Worm (Caenorhabditis elegans) whole organism, young adult: ENCODE measurements around the gene F18E9.7.

Experiments
- B0019.2 ChIP-seq: fragments of 200-800 bp; sonication (Bioruptor generic); conservative IDR thresholded peaks from 2 replicates; pipeline ENCODE4 v1.3.6; 2022; ENCODE audit warnings: missing genetic modification reagents, missing genetic modification characterization, missing compliant biosample characterization
- D2030.7 ChIP-seq: fragments of 200-800 bp; sonication (Bioruptor generic); IDR thresholded peaks from 2 replicates; pipeline ENCODE4 v1.3.6; 2022; ENCODE audit warnings: missing genetic modification reagents, missing genetic modification characterization, missing compliant biosample characterization
- F22D6.2 ChIP-seq: sonication (generic microtip); optimal IDR thresholded peaks from 2 replicates; lab custom pipeline; 2016; ENCODE audit warnings: mild to moderate bottlenecking, missing genetic modification characterization, missing compliant biosample characterization
- F23B12.7 ChIP-seq: sonication (generic microtip); optimal IDR thresholded peaks from 2 replicates; lab custom pipeline; 2017; ENCODE audit warnings: missing genetic modification characterization, mild to moderate bottlenecking, missing compliant biosample characterization, antibody characterized with exemption, moderate library complexity; ENCODE audit not compliant: insufficient read depth
- F55B11.4 ChIP-seq: sonication (generic microtip); optimal IDR thresholded peaks from 2 replicates; lab custom pipeline; 2016; ENCODE audit warnings: missing compliant biosample characterization, missing genetic modification characterization, borderline replicate concordance; ENCODE audit not compliant: insufficient read depth
- F57A8.1 ChIP-seq: fragments of 200-800 bp; sonication (Bioruptor generic); optimal IDR thresholded peaks from 2 replicates; lab custom pipeline; 2018; ENCODE audit warnings: mild to moderate bottlenecking, missing genetic modification characterization, moderate library complexity, missing compliant biosample characterization
- F57C9.4 ChIP-seq: sonication (generic microtip); optimal IDR thresholded peaks from 2 replicates; lab custom pipeline; 2017; ENCODE audit warnings: mild to moderate bottlenecking, missing genetic modification characterization, missing compliant biosample characterization
- K11D2.4 ChIP-seq: fragments of 200-800 bp; sonication (Bioruptor generic); IDR thresholded peaks from 2 replicates; pipeline ENCODE4 v1.3.6; 2022; ENCODE audit warnings: missing genetic modification reagents, missing genetic modification characterization, missing compliant biosample characterization
- K12H6.12 ChIP-seq: fragments of 200-800 bp; sonication (Bioruptor generic); optimal IDR thresholded peaks from 2 replicates; lab custom pipeline; 2018; ENCODE audit warnings: mild to moderate bottlenecking, missing genetic modification characterization, missing compliant biosample characterization
- Y53F4B.3 ChIP-seq: fragments of 200-800 bp; sonication (Bioruptor generic); IDR thresholded peaks from 2 replicates; pipeline ENCODE4 v1.3.6; 2022; ENCODE audit warnings: missing genetic modification reagents, missing genetic modification characterization, missing compliant biosample characterization
- Y67H2A.10 ChIP-seq: fragments of 200-800 bp; sonication (Bioruptor generic); conservative IDR thresholded peaks from 2 replicates; pipeline ENCODE4 v1.3.6; 2022; ENCODE audit warnings: missing genetic modification reagents, missing genetic modification characterization, missing compliant biosample characterization
- Y95B8A.8 ChIP-seq: fragments of 200-800 bp; sonication (Bioruptor generic); IDR thresholded peaks from 2 replicates; pipeline ENCODE4 v1.3.6; 2022; ENCODE audit warnings: missing genetic modification reagents, missing genetic modification characterization, missing compliant biosample characterization
- ZK185.1 ChIP-seq: sonication (generic microtip); optimal IDR thresholded peaks from 2 replicates; lab custom pipeline; 2016; ENCODE audit warnings: mild to moderate bottlenecking, missing genetic modification characterization, missing compliant biosample characterization; ENCODE audit not compliant: poor library complexity, severe bottlenecking
- athp-1 ChIP-seq: sonication (generic microtip); optimal IDR thresholded peaks from 2 replicates; lab custom pipeline; 2017; ENCODE audit warnings: mild to moderate bottlenecking, missing genetic modification characterization, missing compliant biosample characterization
- ccch-3 ChIP-seq: fragments of 200-800 bp; sonication (Bioruptor generic); optimal IDR thresholded peaks from 2 replicates; lab custom pipeline; 2018; ENCODE audit warnings: mild to moderate bottlenecking, missing genetic modification characterization, missing compliant biosample characterization
- cebp-1 ChIP-seq, 2 experiments: fragments of 200-800 bp in 1 of 2; sonication (Bioruptor generic) in 1 of 2; sonication (generic microtip) in 1 of 2; IDR thresholded peaks in 1 of 2; optimal IDR thresholded peaks in 1 of 2; 2 replicates each; pipeline versions ENCODE4 v1.3.6 to Lab custom; 2017 to 2022; ENCODE audit warnings: missing compliant biosample characterization in 2 of 2, missing genetic modification characterization in 2 of 2, mild to moderate bottlenecking in 1 of 2, missing genetic modification reagents in 1 of 2, moderate library complexity in 1 of 2
- ceh-27 ChIP-seq: fragments of 200-800 bp; sonication (Bioruptor generic); optimal IDR thresholded peaks from 2 replicates; lab custom pipeline; 2018; ENCODE audit warnings: mild to moderate bottlenecking, missing genetic modification characterization, moderate library complexity, missing compliant biosample characterization
- ceh-58 ChIP-seq: fragments of 200-800 bp; sonication (Bioruptor generic); IDR thresholded peaks from 2 replicates; pipeline ENCODE4 v1.3.6; 2022; ENCODE audit warnings: missing genetic modification characterization, missing compliant biosample characterization
- chd-7 ChIP-seq: sonication (generic microtip); optimal IDR thresholded peaks from 2 replicates; lab custom pipeline; 2016; ENCODE audit warnings: mild to moderate bottlenecking, missing genetic modification characterization, moderate library complexity, missing compliant biosample characterization
- dox-1 ChIP-seq: fragments of 200-800 bp; sonication (Bioruptor generic); IDR thresholded peaks from 2 replicates; pipeline ENCODE4 v1.3.6; 2022; ENCODE audit warnings: missing genetic modification reagents, missing genetic modification characterization, missing compliant biosample characterization
- egl-44 ChIP-seq: fragments of 200-800 bp; sonication (Bioruptor generic); IDR thresholded peaks from 2 replicates; pipeline ENCODE4 v1.3.6; 2022; ENCODE audit warnings: missing genetic modification reagents, missing genetic modification characterization, missing compliant biosample characterization
- egrh-3 ChIP-seq: fragments of 200-800 bp; sonication (Bioruptor generic); IDR thresholded peaks from 2 replicates; pipeline ENCODE4 v1.3.6; 2022; ENCODE audit warnings: missing genetic modification reagents, missing genetic modification characterization, missing compliant biosample characterization
- ekl-4 ChIP-seq: fragments of 200-800 bp; sonication (Bioruptor generic); IDR thresholded peaks from 2 replicates; pipeline ENCODE4 v1.3.6; 2022; ENCODE audit warnings: missing genetic modification reagents, missing genetic modification characterization, missing compliant biosample characterization
- fkh-3 ChIP-seq: sonication (generic microtip); optimal IDR thresholded peaks from 2 replicates; lab custom pipeline; 2016; ENCODE audit warnings: mild to moderate bottlenecking, missing genetic modification characterization, missing compliant biosample characterization
- hmg-1.2 ChIP-seq: fragments of 200-800 bp; sonication (Bioruptor generic); IDR thresholded peaks from 2 replicates; pipeline ENCODE4 v1.3.6; 2022; ENCODE audit warnings: missing genetic modification reagents, missing genetic modification characterization, missing compliant biosample characterization
- lin-35 ChIP-seq, 3 experiments: fragments of 150-350 bp in 2 of 3; sonication (generic microtip) in 1 of 3; optimal IDR thresholded peaks; 2 replicates each; lab custom pipeline; 2014 to 2018; ENCODE audit warnings: missing biosample characterization in 3 of 3, missing genetic modification characterization in 3 of 3, missing genetic modification reagents in 3 of 3
- lsl-1 ChIP-seq: fragments of 200-800 bp; sonication (Bioruptor generic); optimal IDR thresholded peaks from 2 replicates; lab custom pipeline; 2018; ENCODE audit warnings: mild to moderate bottlenecking, missing genetic modification characterization, moderate library complexity, missing compliant biosample characterization
- lsy-27 ChIP-seq: sonication (generic microtip); optimal IDR thresholded peaks from 2 replicates; lab custom pipeline; 2017; ENCODE audit warnings: missing genetic modification characterization, mild to moderate bottlenecking, missing compliant biosample characterization, antibody characterized with exemption, missing genotype, borderline replicate concordance; ENCODE audit not compliant: insufficient read depth
- mel-28 ChIP-seq: sonication (generic microtip); optimal IDR thresholded peaks from 2 replicates; lab custom pipeline; 2016; ENCODE audit warnings: borderline replicate concordance, mild to moderate bottlenecking, missing genetic modification characterization, missing compliant biosample characterization
- nfya-1 ChIP-seq: sonication (generic microtip); optimal IDR thresholded peaks from 2 replicates; lab custom pipeline; 2017; ENCODE audit warnings: antibody characterized with exemption, missing compliant biosample characterization, missing genetic modification characterization, borderline replicate concordance; ENCODE audit not compliant: insufficient read depth
- nfya-2 ChIP-seq: fragments of 200-800 bp; sonication (Bioruptor generic); IDR thresholded peaks from 2 replicates; pipeline ENCODE4 v1.3.6; 2022; ENCODE audit warnings: missing genetic modification reagents, missing genetic modification characterization, missing compliant biosample characterization
- nhr-27 ChIP-seq: fragments of 200-800 bp; sonication (Bioruptor generic); optimal IDR thresholded peaks from 2 replicates; lab custom pipeline; 2018; ENCODE audit warnings: mild to moderate bottlenecking, missing genetic modification characterization, moderate library complexity, missing compliant biosample characterization
- pha-4 ChIP-seq: fragments of 150-350 bp; sonication (generic microtip); optimal IDR thresholded peaks from 2 replicates; lab custom pipeline; 2014; ENCODE audit warnings: missing biosample characterization, missing genetic modification reagents, missing genetic modification characterization
- rcor-1 ChIP-seq: fragments of 200-800 bp; sonication (Bioruptor generic); IDR thresholded peaks from 2 replicates; pipeline ENCODE4 v1.3.6; 2022; ENCODE audit warnings: missing genetic modification reagents, missing genetic modification characterization, missing compliant biosample characterization
- sea-2 ChIP-seq: fragments of 200-800 bp; sonication (Bioruptor generic); IDR thresholded peaks from 2 replicates; pipeline ENCODE4 v1.3.6; 2022; ENCODE audit warnings: missing genetic modification characterization, missing compliant biosample characterization
- snpc-1.3 ChIP-seq: sonication (generic microtip); optimal IDR thresholded peaks from 2 replicates; lab custom pipeline; 2017; ENCODE audit warnings: missing genetic modification characterization, mild to moderate bottlenecking, missing compliant biosample characterization, antibody characterized with exemption, moderate library complexity, missing genotype, missing genetic modification reagents; ENCODE audit not compliant: insufficient read depth
- snpc-3.4 ChIP-seq: sonication (generic microtip); optimal IDR thresholded peaks from 2 replicates; lab custom pipeline; 2017; ENCODE audit warnings: missing genetic modification characterization, mild to moderate bottlenecking, missing compliant biosample characterization, antibody characterized with exemption, moderate library complexity, missing genotype, missing genetic modification reagents
- sptf-2 ChIP-seq: fragments of 200-800 bp; sonication (Bioruptor generic); optimal IDR thresholded peaks from 2 replicates; lab custom pipeline; 2018; ENCODE audit warnings: mild to moderate bottlenecking, missing genetic modification characterization, missing compliant biosample characterization
- tbx-9 ChIP-seq: sonication (generic microtip); optimal IDR thresholded peaks from 2 replicates; lab custom pipeline; 2016; ENCODE audit warnings: borderline replicate concordance, missing genetic modification characterization, inconsistent platforms, missing compliant biosample characterization
- unc-62 ChIP-seq: fragments of 150-350 bp; optimal IDR thresholded peaks from 2 replicates; lab custom pipeline; 2014; ENCODE audit warnings: missing biosample characterization, missing genetic modification reagents, missing genetic modification characterization
- xnd-1 ChIP-seq: sonication (generic microtip); optimal IDR thresholded peaks from 2 replicates; lab custom pipeline; 2016; ENCODE audit warnings: missing genotype, missing genetic modification reagents, missing genetic modification characterization, missing compliant biosample characterization
- ztf-18 ChIP-seq: sonication (generic microtip); optimal IDR thresholded peaks from 2 replicates; lab custom pipeline; 2016; ENCODE audit warnings: missing genotype, mild to moderate bottlenecking, missing genetic modification characterization, missing compliant biosample characterization
- ztf-25 ChIP-seq: fragments of 200-800 bp; sonication (Bioruptor generic); IDR thresholded peaks from 2 replicates; pipeline ENCODE4 v1.3.6; 2022; ENCODE audit warnings: missing genetic modification reagents, missing genetic modification characterization, missing compliant biosample characterization
- ztf-26 ChIP-seq: sonication (generic microtip); optimal IDR thresholded peaks from 2 replicates; lab custom pipeline; 2017; ENCODE audit warnings: missing genetic modification characterization, missing compliant biosample characterization
- ztf-6 ChIP-seq: fragments of 200-800 bp; sonication (Bioruptor generic); IDR thresholded peaks from 2 replicates; pipeline ENCODE4 v1.3.6; 2022; ENCODE audit warnings: missing genetic modification reagents, missing genetic modification characterization, missing compliant biosample characterization

F18E9.7 gene

DNA sequence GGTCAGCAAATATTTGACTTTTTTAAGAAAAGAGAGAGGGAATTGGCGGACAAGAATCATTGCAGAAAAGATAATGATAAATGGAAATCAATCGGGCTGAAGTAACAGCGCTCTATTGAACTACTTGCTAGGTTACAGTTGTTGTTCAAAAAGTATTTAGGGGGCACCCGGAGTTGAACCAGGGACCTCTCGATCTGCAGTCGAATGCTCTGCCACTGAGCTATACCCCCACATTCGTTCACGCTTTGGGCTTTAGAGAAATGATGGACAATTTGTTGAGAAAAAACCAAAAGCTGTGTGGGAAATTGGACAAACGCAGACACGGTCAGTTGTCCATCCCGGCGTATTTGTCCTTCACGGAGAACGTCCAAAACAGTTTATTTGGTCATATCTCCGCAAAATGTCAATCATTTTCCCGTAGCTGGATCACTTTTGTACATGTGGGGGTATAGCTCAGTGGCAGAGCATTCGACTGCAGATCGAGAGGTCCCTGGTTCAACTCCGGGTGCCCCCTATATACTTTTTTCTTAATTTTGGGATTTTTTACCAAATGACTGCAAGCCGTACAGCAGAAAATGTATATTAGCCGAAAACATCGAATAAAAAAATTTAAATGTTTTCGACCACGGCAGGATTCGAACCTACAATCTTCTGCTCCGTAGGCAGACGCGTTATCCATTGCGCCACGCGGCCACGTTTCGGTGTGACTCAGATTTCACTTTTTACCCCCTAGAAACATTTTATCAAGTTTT is 26.5 kb upstream of the F18E9.7 start (continued):
- TF ChIP-seq hmg-1.2 (peak; percentile 69), sptf-2 (peak; percentile 56), lin-35 (GFP tag; optimal IDR thresholded peaks at IDR 0.05; lab: Kevin White, UChicago) (peak in 1 of 3 experiments; percentile 11), rcor-1 (GFP tag; lab: Robert Waterston, UW) (peak; percentile 58; the same call in 1 of the 2 replicates), K11D2.4 (GFP tag; lab: Robert Waterston, UW) (peak; percentile 51; the same call in 1 of the 2 replicates), B0019.2 (GFP tag; lab: Robert Waterston, UW) (no peak), ztf-26 (tag; lab: Kevin White, UChicago) (peak; percentile 38), ceh-58 (GFP tag; lab: Robert Waterston, UW) (0 out of 2 replicates have a peak, but pooled peaks have one; percentile 54), ztf-18 (tag; lab: Kevin White, UChicago) (peak; percentile 35), nhr-27 (tag; lab: Kevin White, UChicago) (no peak), lsy-27 (no peak), mel-28 (no peak), nfya-2 (GFP tag; lab: Robert Waterston, UW) (0 out of 2 replicates have a peak, but pooled peaks have one; percentile 25), Y53F4B.3 (GFP tag; lab: Robert Waterston, UW) (peak; percentile 37; the same call in 1 of the 2 replicates), F23B12.7 (no peak), ekl-4 (GFP tag; lab: Robert Waterston, UW) (0 out of 2 replicates have a peak, but pooled peaks have one; percentile 64), F57A8.1 (no peak), xnd-1 (tag; lab: Kevin White, UChicago) (no peak), chd-7 (tag; lab: Kevin White, UChicago) (peak; percentile 37), F22D6.2 (tag; lab: Kevin White, UChicago) (no peak), unc-62 (GFP tag; lab: Kevin White, UChicago) (no peak), Y95B8A.8 (GFP tag; lab: Robert Waterston, UW) (no peak), K12H6.12 (tag; lab: Kevin White, UChicago) (no peak), Y67H2A.10 (GFP tag; lab: Robert Waterston, UW) (no peak), snpc-3.4 (tag; lab: Kevin White, UChicago) (peak; percentile 39), snpc-1.3 (no peak), F55B11.4 (tag; lab: Kevin White, UChicago) (no peak), pha-4 (tag; lab: Kevin White, UChicago) (no peak), cebp-1 (GFP tag; IDR thresholded peaks at IDR 0.05; lab: Robert Waterston, UW) (no peak), cebp-1 (tag; optimal IDR thresholded peaks at IDR 0.05; lab: Kevin White, UChicago) (no peak), fkh-3 (tag; lab: Kevin White, UChicago) (no peak), tbx-9 (tag; lab: Kevin White, UChicago) (peak; percentile 47), sea-2 (GFP tag; lab: Robert Waterston, UW) (no peak), lsl-1 (GFP tag; lab: Kevin White, UChicago) (no peak), athp-1 (no peak), ztf-25 (GFP tag; lab: Robert Waterston, UW) (0 out of 2 replicates have a peak, but pooled peaks have one; percentile 15), nfya-1 (no peak), ccch-3 (GFP tag; lab: Kevin White, UChicago) (no peak), ZK185.1 (tag; lab: Kevin White, UChicago) (peak; percentile 41), F57C9.4 (tag; lab: Kevin White, UChicago) (no peak), egl-44 (GFP tag; lab: Robert Waterston, UW) (no peak), dox-1 (peak; percentile 53; the same call in 1 of the 2 replicates), ceh-27 (GFP tag; lab: Kevin White, UChicago) (no peak), ztf-6 (GFP tag; lab: Robert Waterston, UW) (no peak), egrh-3 (GFP tag; lab: Robert Waterston, UW) (no peak), D2030.7 (GFP tag; lab: Robert Waterston, UW) (peak; percentile 80)
